Fruit fly (Drosophila melanogaster) whole organism, prepupa: ENCODE data around the gene CG3652.

ENCODE experiments used
- Blimp-1 ChIP-seq: fragments of 200-800 bp; sonication (Bioruptor generic); optimal IDR thresholded peaks from 3 replicates; lab custom pipeline; 2017; ENCODE audit warnings: missing biosample characterization, missing genetic modification characterization, mild to moderate bottlenecking, moderate library complexity, missing genetic modification reagents
- CG4318 ChIP-seq: fragments of 200-800 bp; sonication (Bioruptor generic); optimal IDR thresholded peaks from 3 replicates; lab custom pipeline; 2017; ENCODE audit warnings: missing biosample characterization, mild to moderate bottlenecking, missing genetic modification characterization
- CG6163 ChIP-seq: fragments of 200-800 bp; sonication (Bioruptor generic); IDR thresholded peaks from 3 replicates; pipeline ENCODE4 v1.3.6; 2022; ENCODE audit warnings: missing biosample characterization, missing genetic modification characterization
- CG6808 ChIP-seq: fragments of 200-800 bp; sonication (Bioruptor generic); optimal IDR thresholded peaks from 3 replicates; lab custom pipeline; 2017; ENCODE audit warnings: missing biosample characterization, missing genetic modification characterization, mild to moderate bottlenecking, moderate library complexity, missing genetic modification reagents
- CG8119 ChIP-seq: fragments of 200-800 bp; sonication (Bioruptor generic); IDR thresholded peaks from 3 replicates; pipeline ENCODE4 v1.3.6; 2022; ENCODE audit warnings: missing biosample characterization, missing genetic modification characterization
- Eip75B ChIP-seq: fragments of 200-800 bp; sonication (Bioruptor generic); optimal IDR thresholded peaks from 3 replicates; lab custom pipeline; 2016; ENCODE audit warnings: missing biosample characterization, missing genetic modification characterization
- Ets96B ChIP-seq: fragments of 200-800 bp; optimal IDR thresholded peaks from 2 replicates; lab custom pipeline; 2019; ENCODE audit warnings: missing biosample characterization, mild to moderate bottlenecking, missing genetic modification characterization, moderate library complexity
- Hr4 ChIP-seq: fragments of 200-800 bp; sonication (Bioruptor generic); optimal IDR thresholded peaks from 3 replicates; lab custom pipeline; 2016; ENCODE audit warnings: missing biosample characterization, missing genetic modification characterization
- Sox15 ChIP-seq: fragments of 200-800 bp; sonication (Bioruptor generic); optimal IDR thresholded peaks from 3 replicates; lab custom pipeline; 2016; ENCODE audit warnings: missing biosample characterization, missing genetic modification characterization
- esn ChIP-seq: fragments of 200-800 bp; sonication (Bioruptor generic); optimal IDR thresholded peaks from 2 replicates; lab custom pipeline; 2016; ENCODE audit warnings: missing biosample characterization, mild to moderate bottlenecking, missing genetic modification characterization, moderate library complexity
- fkh ChIP-seq: fragments of 200-800 bp; sonication (Bioruptor generic); optimal IDR thresholded peaks from 3 replicates; lab custom pipeline; 2017; ENCODE audit warnings: missing biosample characterization, mild to moderate bottlenecking, missing genetic modification characterization, moderate library complexity
- svp ChIP-seq: fragments of 200-800 bp; sonication (Bioruptor generic); peaks from one replicate; lab custom pipeline; 2016; ENCODE audit warnings: missing biosample characterization, missing genetic modification characterization

- TF ChIP-seq CG6163 (GFP tag; lab: Robert Waterston, UW) (no peak), Hr4 (no peak), fkh (peak; percentile 87), CG8119 (GFP tag; lab: Robert Waterston, UW) (no peak), CG4318 (GFP tag; lab: Kevin White, UChicago) (no peak), Blimp-1 (GFP tag; lab: Kevin White, UChicago) (no peak), Eip75B (GFP tag; lab: Kevin White, UChicago) (no peak), CG6808 (no peak), esn (no peak), Sox15 (GFP tag; lab: Kevin White, UChicago) (no peak), svp (no peak), Ets96B (tag; lab: Kevin White, UChicago) (no peak)
Observed at dm6 chr2L:4442010-4442587, 48.4 kb upstream of the CG3652 start, which contains the start of the genes Sfp24F and CG15432.
